Worm (Caenorhabditis elegans): ENCODE data around the gene trcs-2.

The trcs-2 gene

DNA sequence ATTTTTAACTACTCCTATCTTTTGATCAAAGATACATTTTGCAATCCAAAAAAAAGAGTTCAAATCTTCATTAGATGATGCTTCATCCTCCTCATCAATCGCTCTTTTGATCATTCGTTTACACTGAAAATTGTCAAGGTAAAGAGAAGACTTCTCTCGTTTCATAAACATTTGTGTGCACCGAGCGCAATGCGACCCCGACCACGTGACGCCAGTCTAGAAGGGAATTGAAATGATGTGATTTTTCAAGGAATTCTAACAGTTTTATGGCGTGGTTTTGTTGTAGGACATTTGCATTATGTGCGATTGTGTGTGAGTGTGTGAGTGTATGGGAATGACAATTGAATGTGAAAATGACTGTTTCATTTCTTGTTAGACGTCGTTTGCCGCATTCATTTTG lies 19.0 kb downstream of the trcs-2 start (continued):
- TF ChIP-seq jun-1 (tag; optimal IDR thresholded peaks at IDR 0.05) (no peak), zag-1 (tag; optimal IDR thresholded peaks at IDR 0.05) (no peak), aly-2 (tag; optimal IDR thresholded peaks at IDR 0.05) (no peak), ztf-11 (tag; optimal IDR thresholded peaks at IDR 0.05) (no peak), nhr-76 (tag; optimal IDR thresholded peaks at IDR 0.05) (no peak), nhr-19 (GFP tag; conservative IDR thresholded peaks at IDR 0.05) (peak; percentile 72), nhr-84 (tag; optimal IDR thresholded peaks at IDR 0.05) (no peak), elt-2 (tag; optimal IDR thresholded peaks at IDR 0.05) (peak; percentile 3), tlp-1 (tag; optimal IDR thresholded peaks at IDR 0.05) (no peak), vab-15 (tag; optimal IDR thresholded peaks at IDR 0.05) (no peak), lin-15B (tag; optimal IDR thresholded peaks at IDR 0.05) (no peak), rnt-1 (tag; optimal IDR thresholded peaks at IDR 0.05) (peak; percentile 75), mep-1 (tag; optimal IDR thresholded peaks at IDR 0.05) (peak; percentile 18), snpc-4 (tag; optimal IDR thresholded peaks at IDR 0.05) (no peak), ces-1 (GFP tag; optimal IDR thresholded peaks at IDR 0.05) (no peak), nhr-20 (tag; optimal IDR thresholded peaks at IDR 0.05) (peak; percentile 81), C16A3.4 (tag; optimal IDR thresholded peaks at IDR 0.05) (no peak), sox-4 (tag; optimal IDR thresholded peaks at IDR 0.05) (no peak), lin-14 (GFP tag; optimal IDR thresholded peaks at IDR 0.05) (peak; percentile 74), hlh-4 (tag; optimal IDR thresholded peaks at IDR 0.05) (no peak), lsy-2 (tag; optimal IDR thresholded peaks at IDR 0.05) (peak; percentile 25 to 53), fkh-4 (tag; optimal IDR thresholded peaks at IDR 0.05; ENCODE audit: borderline replicate concordance) (no peak), pqm-1 (tag; optimal IDR thresholded peaks at IDR 0.05) (no peak), C04F5.9 (tag; optimal IDR thresholded peaks at IDR 0.05) (no peak), mef-2 (tag; optimal IDR thresholded peaks at IDR 0.05) (no peak), sup-37 (GFP tag; optimal IDR thresholded peaks at IDR 0.05) (no peak), C34B4.2 (tag; optimal IDR thresholded peaks at IDR 0.05) (no peak), zip-4 (GFP tag; optimal IDR thresholded peaks at IDR 0.05) (no peak), ama-1 (optimal IDR thresholded peaks at IDR 0.05) (no peak), skn-1 (tag; optimal IDR thresholded peaks at IDR 0.05) (no peak), ceh-63 (GFP tag; optimal IDR thresholded peaks at IDR 0.05) (no peak), egl-13 (tag; optimal IDR thresholded peaks at IDR 0.05) (no peak), lin-35 (GFP tag; optimal IDR thresholded peaks at IDR 0.05) (peak; percentile 4 to 55), ets-5 (GFP tag; IDR thresholded peaks at IDR 0.05) (no peak)

DNA sequence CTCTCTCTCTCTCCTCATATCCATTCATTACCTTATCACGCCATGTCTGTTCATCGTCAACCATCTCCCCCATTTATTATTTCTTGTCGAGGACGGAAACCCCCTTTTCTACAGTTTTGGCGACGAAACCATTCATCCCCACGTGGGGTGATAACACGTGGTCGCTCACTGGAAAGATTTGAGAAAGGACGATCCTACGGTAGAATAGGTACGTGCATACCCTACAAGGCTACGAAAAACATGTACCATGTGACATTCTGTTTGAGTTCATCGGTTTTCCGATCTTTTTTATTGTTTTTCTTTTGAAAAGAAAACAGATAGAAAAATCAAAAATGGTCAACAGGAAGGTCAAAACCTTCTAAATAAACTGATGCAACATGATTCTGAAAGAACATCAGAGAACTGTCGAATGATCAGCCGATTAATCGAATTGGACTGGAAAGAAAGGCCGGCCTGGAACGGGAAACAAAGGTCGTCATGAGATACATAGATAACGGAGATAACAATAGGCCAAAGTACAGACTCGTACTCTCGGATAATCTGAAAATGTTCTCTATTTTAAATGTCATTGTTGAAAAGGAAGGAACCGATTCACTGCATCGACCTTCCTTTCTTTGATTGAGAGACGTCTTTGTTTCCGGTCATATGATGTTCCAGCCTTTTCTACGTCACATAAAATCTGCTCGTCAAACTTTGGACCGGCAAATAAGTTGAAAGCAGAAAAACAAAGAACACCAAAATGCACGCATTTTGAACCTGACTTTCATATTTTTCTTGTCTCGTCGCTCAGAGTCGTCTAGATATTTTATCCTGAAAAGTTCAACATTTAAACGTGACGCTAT lies 20.0 kb downstream of the trcs-2 start:
- TF ChIP-seq ets-5 (GFP tag; IDR thresholded peaks at IDR 0.05) (no peak), isw-1 (GFP tag; IDR thresholded peaks at IDR 0.05) (no peak), nhr-12 (tag; optimal IDR thresholded peaks at IDR 0.05) (no peak), rnt-1 (tag; optimal IDR thresholded peaks at IDR 0.05) (peak; percentile 13), snu-23 (GFP tag; optimal IDR thresholded peaks at IDR 0.05) (peak; percentile 87), nhr-28 (tag; optimal IDR thresholded peaks at IDR 0.05) (no peak), elt-2 (tag; optimal IDR thresholded peaks at IDR 0.05) (no peak), hlh-4 (tag; optimal IDR thresholded peaks at IDR 0.05) (no peak), pqm-1 (tag; optimal IDR thresholded peaks at IDR 0.05) (no peak), nhr-237 (tag; optimal IDR thresholded peaks at IDR 0.05) (no peak), C16A3.4 (tag; optimal IDR thresholded peaks at IDR 0.05) (peak; percentile 55), sox-4 (tag; optimal IDR thresholded peaks at IDR 0.05) (no peak), lir-3 (tag; optimal IDR thresholded peaks at IDR 0.05; ENCODE audit: poor library complexity) (peak; percentile 62), nhr-20 (tag; optimal IDR thresholded peaks at IDR 0.05) (peak; percentile 97), lin-14 (GFP tag; optimal IDR thresholded peaks at IDR 0.05) (peak; percentile 91), mab-9 (GFP tag; IDR thresholded peaks at IDR 0.05) (0 out of 2 replicates have a peak, but pooled peaks have one; percentile 49), lin-13 (GFP tag; optimal IDR thresholded peaks at IDR 0.05) (peak; percentile 53), ceh-8 (GFP tag; optimal IDR thresholded peaks at IDR 0.05) (no peak), grh-1 (GFP tag; IDR thresholded peaks at IDR 0.05) (peak; percentile 84), F16B12.6 (tag; optimal IDR thresholded peaks at IDR 0.05) (no peak), fkh-8 (tag; optimal IDR thresholded peaks at IDR 0.05) (no peak), lin-15B (tag; optimal IDR thresholded peaks at IDR 0.05) (no peak), efl-3 (GFP tag; optimal IDR thresholded peaks at IDR 0.05) (no peak), efl-1 (optimal IDR thresholded peaks at IDR 0.05) (peak in 1 of 2 experiments; percentile 10), efl-1 (GFP tag; optimal IDR thresholded peaks at IDR 0.05 in 1 of 2) (peak in 1 of 2 experiments; percentile 89), fkh-4 (tag; optimal IDR thresholded peaks at IDR 0.05; ENCODE audit: borderline replicate concordance) (no peak), ztf-4 (tag; optimal IDR thresholded peaks at IDR 0.05) (peak; percentile 55), hpl-2 (GFP tag; optimal IDR thresholded peaks at IDR 0.05) (no peak), sup-37 (GFP tag; optimal IDR thresholded peaks at IDR 0.05) (no peak)
